Worm (Caenorhabditis elegans): ENCODE results near the gene Y62H9A.14.

DNA sequence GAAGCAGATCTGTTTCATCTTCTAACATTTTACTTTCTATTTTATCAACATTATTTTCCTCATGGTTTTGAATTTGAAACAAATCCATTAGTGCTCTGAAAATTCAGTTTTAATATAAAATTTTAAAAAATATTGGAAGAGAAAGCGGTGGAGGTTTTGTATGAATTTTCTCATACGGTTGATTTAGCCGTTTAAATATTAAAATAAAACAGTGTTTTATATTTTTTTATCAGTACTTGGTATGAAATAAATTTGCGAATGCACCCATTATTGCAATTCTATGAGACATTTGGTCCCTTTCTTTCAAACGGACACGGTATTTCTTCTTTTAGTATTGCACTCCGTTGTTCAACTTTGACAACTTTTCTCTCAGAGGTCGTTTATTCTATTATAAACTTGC lies 10.5 kb downstream of the Y62H9A.14 start, which contains the start of gene dot-1.4:
- TF ChIP-seq T22C8.4 (GFP tag; IDR thresholded peaks at IDR 0.05) (no peak), ztf-29 (GFP tag; IDR thresholded peaks at IDR 0.05) (no peak), med-1 (GFP tag; optimal IDR thresholded peaks at IDR 0.05; ENCODE audit: insufficient read depth) (no peak), ref-1 (GFP tag; conservative IDR thresholded peaks at IDR 0.05) (no peak), tab-1 (GFP tag; IDR thresholded peaks at IDR 0.05) (no peak), flt-1 (GFP tag; IDR thresholded peaks at IDR 0.05) (no peak), klf-2 (GFP tag; conservative IDR thresholded peaks at IDR 0.05) (no peak)

Measured in whole organism, midembryonic.